Worm (Caenorhabditis elegans) whole organism, L1 larva: ENCODE measurements around the gene atp-5.

ENCODE experiments used
- C16A3.4 ChIP-seq: fragments of 150-350 bp; optimal IDR thresholded peaks from 2 replicates; lab custom pipeline; 2014; ENCODE audit warnings: missing biosample characterization, missing genetic modification characterization
- C34B4.2 ChIP-seq: sonication (generic microtip); optimal IDR thresholded peaks from 2 replicates; lab custom pipeline; 2017; ENCODE audit warnings: mild to moderate bottlenecking, missing genetic modification characterization, missing compliant biosample characterization
- F16B12.6 ChIP-seq: fragments of 150-350 bp; optimal IDR thresholded peaks from 2 replicates; lab custom pipeline; 2014; ENCODE audit warnings: missing biosample characterization, missing genetic modification characterization
- aha-1 ChIP-seq: fragments of 150-350 bp; optimal IDR thresholded peaks from 2 replicates; lab custom pipeline; 2014; ENCODE audit warnings: missing biosample characterization, missing genetic modification characterization
- alr-1 ChIP-seq: fragments of 200-800 bp; sonication (Bioruptor generic); optimal IDR thresholded peaks from 2 replicates; lab custom pipeline; 2018; ENCODE audit warnings: borderline replicate concordance, mild to moderate bottlenecking, missing genetic modification characterization, missing compliant biosample characterization
- aly-2 ChIP-seq: fragments of 150-350 bp; optimal IDR thresholded peaks from 2 replicates; lab custom pipeline; 2014; ENCODE audit warnings: missing biosample characterization, missing genetic modification characterization
- ama-1 ChIP-seq: fragments of 150-350 bp; optimal IDR thresholded peaks from 2 replicates; lab custom pipeline; 2014
- ceh-63 ChIP-seq: fragments of 200-800 bp; sonication (Bioruptor generic); optimal IDR thresholded peaks from 2 replicates; lab custom pipeline; 2018; ENCODE audit warnings: mild to moderate bottlenecking, missing genetic modification characterization, missing compliant biosample characterization
- ceh-8 ChIP-seq: fragments of 200-800 bp; sonication (Bioruptor generic); optimal IDR thresholded peaks from 2 replicates; lab custom pipeline; 2018; ENCODE audit warnings: mild to moderate bottlenecking, missing genetic modification characterization, moderate library complexity, missing compliant biosample characterization
- ceh-82 ChIP-seq, 3 experiments: fragments of 150-350 bp in 1 of 3; sonication (generic microtip) in 2 of 3; optimal IDR thresholded peaks; 2 replicates each; lab custom pipeline; 2014 to 2017; ENCODE audit warnings: missing biosample characterization in 3 of 3, missing genetic modification characterization in 3 of 3
- ceh-88 ChIP-seq: fragments of 200-800 bp; sonication (Bioruptor generic); IDR thresholded peaks from 2 replicates; pipeline ENCODE4 v1.3.6; 2022; ENCODE audit warnings: missing genetic modification characterization, missing compliant biosample characterization
- ceh-90 ChIP-seq: sonication (generic microtip); optimal IDR thresholded peaks from 2 replicates; lab custom pipeline; 2016; ENCODE audit warnings: missing genetic modification characterization, missing compliant biosample characterization
- ces-1 ChIP-seq: fragments of 150-350 bp; optimal IDR thresholded peaks from 2 replicates; lab custom pipeline; 2014; ENCODE audit warnings: missing biosample characterization, missing genetic modification reagents, missing genetic modification characterization
- dpl-1 ChIP-seq, 3 experiments: fragments of 150-350 bp in 2 of 3; sonication (generic microtip) in 1 of 3; optimal IDR thresholded peaks; 2 replicates each; lab custom pipeline; 2014 to 2017; ENCODE audit warnings: missing biosample characterization in 3 of 3, missing genetic modification characterization in 3 of 3, missing genetic modification reagents in 3 of 3
- dsc-1 ChIP-seq: sonication (generic microtip); optimal IDR thresholded peaks from 2 replicates; lab custom pipeline; 2016; ENCODE audit warnings: mild to moderate bottlenecking, missing genetic modification characterization, missing compliant biosample characterization
- efl-1 ChIP-seq, 4 experiments: fragments of 150-350 bp; optimal IDR thresholded peaks in 3 of 4; peaks in 1 of 4; 1 replicate in 1 of 4; 2 replicates in 3 of 4; lab custom pipeline; 2014; ENCODE audit warnings: missing biosample characterization in 2 of 4, missing genetic modification characterization in 2 of 4, missing genetic modification reagents in 2 of 4
- efl-3 ChIP-seq: fragments of 200-800 bp; sonication (Bioruptor generic); optimal IDR thresholded peaks from 2 replicates; lab custom pipeline; 2018; ENCODE audit warnings: mild to moderate bottlenecking, missing genetic modification characterization, missing compliant biosample characterization
- elt-3 ChIP-seq, 6 experiments: fragments of 150-350 bp in 1 of 6; sonication (generic microtip); optimal IDR thresholded peaks; 2 replicates each; lab custom pipeline; 2017 to 2018; ENCODE audit warnings: missing biosample characterization in 6 of 6, missing genetic modification characterization in 6 of 6, inconsistent platforms in 1 of 6
- ets-5 ChIP-seq: fragments of 200-800 bp; sonication (Bioruptor generic); IDR thresholded peaks from 2 replicates; pipeline ENCODE4 v1.3.6; 2022; ENCODE audit warnings: missing genetic modification characterization, missing compliant biosample characterization
- fkh-10 ChIP-seq: sonication (generic microtip); optimal IDR thresholded peaks from 2 replicates; lab custom pipeline; 2017; ENCODE audit warnings: missing biosample characterization, missing genetic modification reagents, missing genetic modification characterization
- irx-1 ChIP-seq: sonication (generic microtip); optimal IDR thresholded peaks from 2 replicates; lab custom pipeline; 2016; ENCODE audit warnings: missing genetic modification characterization, missing compliant biosample characterization
- isw-1 ChIP-seq: fragments of 200-800 bp; sonication (Bioruptor generic); IDR thresholded peaks from 2 replicates; pipeline ENCODE4 v1.3.6; 2022; ENCODE audit warnings: missing genetic modification characterization, missing compliant biosample characterization
- jun-1 ChIP-seq: fragments of 150-350 bp; optimal IDR thresholded peaks from 2 replicates; lab custom pipeline; 2014; ENCODE audit warnings: missing biosample characterization, missing genetic modification reagents, missing genetic modification characterization
- lin-13 ChIP-seq: fragments of 150-350 bp; optimal IDR thresholded peaks from 2 replicates; lab custom pipeline; 2014; ENCODE audit warnings: missing biosample characterization, missing genetic modification reagents, missing genetic modification characterization
- lin-14 ChIP-seq: fragments of 200-800 bp; sonication (Bioruptor generic); optimal IDR thresholded peaks from 2 replicates; lab custom pipeline; 2018; ENCODE audit warnings: mild to moderate bottlenecking, missing genetic modification characterization, moderate library complexity, missing compliant biosample characterization
- lin-15B ChIP-seq: fragments of 150-350 bp; sonication (generic microtip); optimal IDR thresholded peaks from 3 replicates; lab custom pipeline; 2014; ENCODE audit warnings: missing biosample characterization, missing genetic modification characterization
- lin-35 ChIP-seq, 2 experiments: fragments of 150-350 bp; optimal IDR thresholded peaks; 2 replicates each; lab custom pipeline; 2014; ENCODE audit warnings: missing biosample characterization in 2 of 2, missing genetic modification characterization in 2 of 2, missing genetic modification reagents in 2 of 2
- lir-3 ChIP-seq: sonication (generic microtip); optimal IDR thresholded peaks from 2 replicates; lab custom pipeline; 2016; ENCODE audit warnings: mild to moderate bottlenecking, missing genetic modification characterization, moderate library complexity, missing compliant biosample characterization; ENCODE audit not compliant: poor library complexity
- lsy-2 ChIP-seq, 2 experiments: fragments of 150-350 bp; optimal IDR thresholded peaks; 2 replicates each; lab custom pipeline; 2014; ENCODE audit warnings: missing biosample characterization in 2 of 2, missing genetic modification characterization in 2 of 2
- mdl-1 ChIP-seq, 2 experiments: fragments of 150-350 bp; optimal IDR thresholded peaks; 2 replicates each; lab custom pipeline; 2014 to 2017; ENCODE audit warnings: missing biosample characterization in 2 of 2, missing genetic modification characterization in 2 of 2, inconsistent platforms in 1 of 2
- mep-1 ChIP-seq: fragments of 150-350 bp; optimal IDR thresholded peaks from 2 replicates; lab custom pipeline; 2014; ENCODE audit warnings: missing biosample characterization, missing genetic modification characterization
- nhr-12 ChIP-seq: sonication (generic microtip); optimal IDR thresholded peaks from 2 replicates; lab custom pipeline; 2017; ENCODE audit warnings: missing biosample characterization, missing genetic modification characterization
- nhr-20 ChIP-seq: sonication (generic microtip); optimal IDR thresholded peaks from 2 replicates; lab custom pipeline; 2016; ENCODE audit warnings: mild to moderate bottlenecking, missing genetic modification characterization, missing compliant biosample characterization
- nhr-28 ChIP-seq: fragments of 150-350 bp; optimal IDR thresholded peaks from 2 replicates; lab custom pipeline; 2014; ENCODE audit warnings: missing biosample characterization, missing genetic modification characterization
- nhr-76 ChIP-seq: sonication (generic microtip); optimal IDR thresholded peaks from 2 replicates; lab custom pipeline; 2017; ENCODE audit warnings: missing biosample characterization, missing genetic modification characterization
- nhr-84 ChIP-seq: sonication (generic microtip); optimal IDR thresholded peaks from 2 replicates; lab custom pipeline; 2017; ENCODE audit warnings: missing biosample characterization, missing genetic modification characterization
- nhr-85 ChIP-seq: sonication (generic microtip); peaks from one replicate; lab custom pipeline; 2016; ENCODE audit warnings: missing genetic modification characterization, inconsistent platforms, missing compliant biosample characterization
- pax-3 ChIP-seq: fragments of 200-800 bp; sonication (Bioruptor generic); optimal IDR thresholded peaks from 2 replicates; lab custom pipeline; 2018; ENCODE audit warnings: mild to moderate bottlenecking, missing genetic modification characterization, moderate library complexity, missing compliant biosample characterization
- pqm-1 ChIP-seq: sonication (generic microtip); optimal IDR thresholded peaks from 3 replicates; lab custom pipeline; 2017; ENCODE audit warnings: missing biosample characterization, missing genetic modification characterization
- rnt-1 ChIP-seq: sonication (generic microtip); optimal IDR thresholded peaks from 2 replicates; lab custom pipeline; 2016; ENCODE audit warnings: mild to moderate bottlenecking, missing genetic modification characterization, moderate library complexity, missing compliant biosample characterization
- skn-1 ChIP-seq: fragments of 150-350 bp; optimal IDR thresholded peaks from 2 replicates; lab custom pipeline; 2014; ENCODE audit warnings: missing biosample characterization, missing genetic modification characterization
- sup-37 ChIP-seq: fragments of 200-800 bp; sonication (Bioruptor generic); optimal IDR thresholded peaks from 2 replicates; lab custom pipeline; 2018; ENCODE audit warnings: mild to moderate bottlenecking, missing genetic modification characterization, missing compliant biosample characterization
- tbx-2 ChIP-seq: sonication (generic microtip); optimal IDR thresholded peaks from 2 replicates; lab custom pipeline; 2016; ENCODE audit warnings: missing genetic modification characterization, missing compliant biosample characterization
- unc-30 ChIP-seq: sonication (generic microtip); optimal IDR thresholded peaks from 2 replicates; lab custom pipeline; 2017; ENCODE audit warnings: missing biosample characterization, missing genetic modification characterization
- unc-86 ChIP-seq: sonication (generic microtip); optimal IDR thresholded peaks from 2 replicates; lab custom pipeline; 2016; ENCODE audit warnings: missing genetic modification characterization, missing compliant biosample characterization
- vab-15 ChIP-seq: sonication (generic microtip); optimal IDR thresholded peaks from 2 replicates; lab custom pipeline; 2017; ENCODE audit warnings: missing genotype, mild to moderate bottlenecking, missing genetic modification characterization, missing compliant biosample characterization
- xbp-1 ChIP-seq: sonication (generic microtip); optimal IDR thresholded peaks from 2 replicates; lab custom pipeline; 2016; ENCODE audit warnings: missing genetic modification characterization, missing compliant biosample characterization
- zip-4 ChIP-seq: fragments of 200-800 bp; sonication (Bioruptor generic); optimal IDR thresholded peaks from 2 replicates; lab custom pipeline; 2018; ENCODE audit warnings: mild to moderate bottlenecking, missing genetic modification characterization, moderate library complexity, missing compliant biosample characterization
- ztf-11 ChIP-seq, 2 experiments: sonication (generic microtip); optimal IDR thresholded peaks; 2 replicates each; lab custom pipeline; 2016 to 2017; ENCODE audit warnings: missing genetic modification characterization in 2 of 2, missing biosample characterization in 1 of 2, missing compliant biosample characterization in 1 of 2
- ztf-4 ChIP-seq: fragments of 150-350 bp; optimal IDR thresholded peaks from 2 replicates; lab custom pipeline; 2014; ENCODE audit warnings: missing biosample characterization, missing genetic modification characterization

atp-5 gene

DNA sequence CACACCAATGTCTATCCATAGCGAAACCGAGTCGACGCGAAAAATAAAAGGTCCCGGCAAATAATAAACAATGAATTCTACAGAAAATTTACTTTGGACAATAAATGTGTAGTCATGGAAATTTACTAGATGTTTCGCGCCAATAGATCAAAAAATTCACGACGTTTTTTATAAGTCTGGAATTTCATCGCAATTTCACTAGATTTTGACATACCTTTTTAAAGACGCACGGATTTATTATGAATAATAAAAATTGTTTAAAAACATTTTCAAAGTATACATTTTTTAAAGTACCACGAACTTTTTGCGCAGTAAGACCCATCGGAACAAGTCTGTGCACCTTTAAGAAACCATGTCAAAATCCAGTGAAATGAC, 47.7 kb downstream of the atp-5 start:
- TF ChIP-seq ztf-4 (tag; lab: Kevin White, UChicago) (peak; percentile 26), nhr-85 (tag; lab: Kevin White, UChicago) (peak; percentile 41), dsc-1 (no peak)

DNA sequence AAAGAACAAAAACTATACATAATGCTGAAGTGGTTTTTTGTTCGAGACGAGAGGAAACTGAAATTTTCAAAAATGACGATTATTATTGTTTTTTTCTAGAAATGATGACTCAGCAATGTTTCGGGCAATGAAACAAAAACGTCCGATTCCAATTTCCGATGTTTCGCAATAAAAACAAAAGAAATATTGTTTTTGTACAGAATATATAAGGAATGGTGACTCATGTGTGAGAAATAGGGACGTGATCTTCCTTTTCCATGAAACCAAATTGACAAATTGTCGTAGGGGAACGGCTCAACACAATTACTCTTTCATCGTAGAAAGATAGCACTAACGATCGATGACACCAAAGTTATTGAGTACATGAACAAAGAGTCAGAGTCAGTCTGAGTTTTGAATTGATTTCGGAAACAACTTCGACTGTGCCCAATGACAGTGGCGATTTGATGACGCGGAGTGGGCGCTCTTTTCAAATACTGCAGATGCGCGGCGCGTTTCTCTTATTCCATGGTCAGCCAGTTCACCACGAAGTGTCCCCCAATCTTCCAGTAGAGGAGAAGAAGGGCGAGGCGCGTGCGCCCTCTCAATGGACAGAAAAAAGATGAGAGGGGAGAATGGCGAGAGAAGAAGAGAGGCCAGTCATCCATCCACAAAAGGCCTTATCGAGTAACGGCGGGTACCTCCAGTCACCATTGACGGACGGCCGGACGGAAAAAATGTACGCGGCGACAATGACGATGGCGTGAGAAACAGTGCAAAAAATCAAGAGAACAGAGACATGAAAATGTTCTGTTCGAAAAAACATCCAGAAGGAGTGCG, 48.2 kb downstream of the atp-5 start:
- TF ChIP-seq jun-1 (tag; lab: Kevin White, UChicago) (no peak), ztf-11 (tag; optimal IDR thresholded peaks at IDR 0.05; lab: Kevin White, UChicago) (no peak), ceh-88 (GFP tag; lab: Robert Waterston, UW) (no peak), zip-4 (peak; percentile 19), C16A3.4 (tag; lab: Kevin White, UChicago) (no peak), nhr-85 (tag; lab: Kevin White, UChicago) (no peak), irx-1 (tag; lab: Kevin White, UChicago) (no peak), efl-3 (GFP tag; lab: Kevin White, UChicago) (no peak), ets-5 (GFP tag; lab: Robert Waterston, UW) (no peak), unc-30 (tag; lab: Kevin White, UChicago) (no peak), unc-86 (tag; lab: Kevin White, UChicago) (peak; percentile 14), mep-1 (no peak), F16B12.6 (tag; lab: Kevin White, UChicago) (no peak), ces-1 (GFP tag; lab: Kevin White, UChicago) (no peak), tbx-2 (no peak), nhr-12 (tag; lab: Kevin White, UChicago) (no peak), ceh-90 (tag; lab: Kevin White, UChicago) (no peak), skn-1 (tag; lab: Kevin White, UChicago) (no peak), vab-15 (tag; lab: Kevin White, UChicago) (no peak), nhr-28 (tag; lab: Kevin White, UChicago) (no peak), lin-35 (GFP tag; optimal IDR thresholded peaks at IDR 0.05; lab: Kevin White, UChicago) (peak in 1 of 2 experiments; percentile 19), rnt-1 (tag; lab: Kevin White, UChicago) (peak; percentile 22), nhr-76 (tag; lab: Kevin White, UChicago) (no peak), pqm-1 (no peak), nhr-84 (no peak), aly-2 (no peak), nhr-20 (tag; lab: Kevin White, UChicago) (no peak), lin-13 (GFP tag; lab: Kevin White, UChicago) (peak; percentile 1), ceh-63 (no peak), mdl-1 (tag; optimal IDR thresholded peaks at IDR 0.05; lab: Kevin White, UChicago) (peak in 1 of 2 experiments; percentile 51), C34B4.2 (tag; lab: Kevin White, UChicago) (no peak), ceh-82 (tag; optimal IDR thresholded peaks at IDR 0.05; lab: Kevin White, UChicago) (peak in 1 of 3 experiments; percentile 42), lsy-2 (tag; optimal IDR thresholded peaks at IDR 0.05; lab: Kevin White, UChicago) (no peak), sup-37 (no peak), elt-3 (tag; optimal IDR thresholded peaks at IDR 0.05; lab: Kevin White, UChicago) (no peak), lin-14 (peak; percentile 79), aha-1 (tag; lab: Kevin White, UChicago) (no peak), pax-3 (tag; lab: Kevin White, UChicago) (no peak), lir-3 (tag; lab: Kevin White, UChicago) (no peak), xbp-1 (tag; lab: Kevin White, UChicago) (no peak), ama-1 (lab: Kevin White, UChicago) (no peak), isw-1 (GFP tag; lab: Robert Waterston, UW) (no peak), dpl-1 (GFP tag; optimal IDR thresholded peaks at IDR 0.05; lab: Kevin White, UChicago) (peak in 2 of 3 experiments; percentile 5 to 31), efl-1 (optimal IDR thresholded peaks at IDR 0.05; lab: Kevin White, UChicago) (no peak), efl-1 (GFP tag; optimal IDR thresholded peaks at IDR 0.05 in 1 of 2; lab: Kevin White, UChicago) (peak in 1 of 2 experiments; percentile 67), alr-1 (tag; lab: Kevin White, UChicago) (no peak), lin-15B (no peak), fkh-10 (GFP tag; lab: Kevin White, UChicago) (no peak), ceh-8 (GFP tag; lab: Kevin White, UChicago) (no peak)
